Fruit fly (Drosophila melanogaster) whole organism, embryonic: ENCODE results near the gene mRpS25.

ENCODE experiments used
- C15 ChIP-seq: fragments of 200-800 bp; sonication (Bioruptor generic); IDR thresholded peaks from 3 replicates; pipeline ENCODE4 v1.3.6; 2022; ENCODE audit warnings: missing biosample characterization, missing genetic modification characterization
- CG10209 ChIP-seq: fragments of 200-800 bp; sonication (Bioruptor generic); optimal IDR thresholded peaks from 3 replicates; lab custom pipeline; 2017; ENCODE audit warnings: missing biosample characterization, mild to moderate bottlenecking, missing genetic modification characterization, missing genetic modification reagents
- CG10959 ChIP-seq: fragments of 200-800 bp; sonication (Bioruptor generic); IDR thresholded peaks from 2 replicates; pipeline ENCODE4 v1.3.6; 2022; ENCODE audit warnings: missing biosample characterization, missing genetic modification characterization
- CG10979 ChIP-seq: fragments of 200-800 bp; sonication (Bioruptor generic); optimal IDR thresholded peaks from 2 replicates; lab custom pipeline; 2018; ENCODE audit warnings: missing biosample characterization, mild to moderate bottlenecking, missing genetic modification characterization, moderate library complexity
- CG11247 ChIP-seq: fragments of 200-800 bp; sonication (Bioruptor generic); IDR thresholded peaks from 2 replicates; pipeline ENCODE4 v1.3.6; 2022; ENCODE audit warnings: missing biosample characterization, missing genetic modification characterization
- CG13296 ChIP-seq: fragments of 200-800 bp; sonication (Bioruptor generic); optimal IDR thresholded peaks from 3 replicates; lab custom pipeline; 2018; ENCODE audit warnings: missing biosample characterization, mild to moderate bottlenecking, missing genetic modification characterization
- CG14050 ChIP-seq: fragments of 200-800 bp; sonication (Bioruptor generic); IDR thresholded peaks from 3 replicates; pipeline ENCODE4 v1.3.6; 2022; ENCODE audit warnings: missing biosample characterization, missing genetic modification characterization
- CG14860 ChIP-seq: fragments of 200-800 bp; sonication (Bioruptor generic); IDR thresholded peaks from 3 replicates; pipeline ENCODE4 v1.3.6; 2022; ENCODE audit warnings: missing biosample characterization, missing genetic modification characterization; ENCODE audit not compliant: partially characterized antibody
- CG17186 ChIP-seq: fragments of 200-800 bp; sonication (Bioruptor generic); optimal IDR thresholded peaks from 3 replicates; lab custom pipeline; 2017; ENCODE audit warnings: missing biosample characterization, missing genetic modification reagents, missing genetic modification characterization
- CG17802 ChIP-seq: fragments of 200-800 bp; sonication (Bioruptor generic); optimal IDR thresholded peaks from 2 replicates; lab custom pipeline; 2018; ENCODE audit warnings: missing biosample characterization, mild to moderate bottlenecking, missing genetic modification characterization, moderate library complexity
- CG3163 ChIP-seq: fragments of 200-800 bp; sonication (Bioruptor generic); optimal IDR thresholded peaks from 3 replicates; lab custom pipeline; 2016; ENCODE audit warnings: missing biosample characterization, missing genetic modification characterization
- CG32532 ChIP-seq: fragments of 200-800 bp; sonication (Bioruptor generic); IDR thresholded peaks from 2 replicates; pipeline ENCODE4 v1.3.6; 2022; ENCODE audit warnings: missing biosample characterization, missing genetic modification characterization
- CG43689 ChIP-seq: fragments of 200-800 bp; sonication (Bioruptor generic); IDR thresholded peaks from 2 replicates; pipeline ENCODE4 v1.3.6; 2022; ENCODE audit warnings: missing biosample characterization, missing genetic modification characterization
- CG5180 ChIP-seq: fragments of 200-800 bp; sonication (Bioruptor generic); optimal IDR thresholded peaks from 3 replicates; lab custom pipeline; 2017; ENCODE audit warnings: missing biosample characterization, missing genetic modification characterization, mild to moderate bottlenecking, moderate library complexity, missing genetic modification reagents
- CG6254 ChIP-seq: fragments of 200-800 bp; sonication (Bioruptor generic); optimal IDR thresholded peaks from 3 replicates; lab custom pipeline; 2017; ENCODE audit warnings: mild to moderate bottlenecking, missing biosample characterization, missing genetic modification reagents, missing genetic modification characterization
- CG6765 ChIP-seq: fragments of 200-800 bp; sonication (Bioruptor generic); optimal IDR thresholded peaks from 3 replicates; lab custom pipeline; 2017; ENCODE audit warnings: missing biosample characterization, mild to moderate bottlenecking, missing genetic modification characterization
- CG7357 ChIP-seq: fragments of 200-800 bp; sonication (Bioruptor generic); IDR thresholded peaks from 3 replicates; pipeline ENCODE4 v1.3.6; 2022; ENCODE audit warnings: missing biosample characterization, missing genetic modification characterization
- CG7786 ChIP-seq: fragments of 200-800 bp; sonication (Bioruptor generic); optimal IDR thresholded peaks from 2 replicates; lab custom pipeline; 2016; ENCODE audit warnings: missing biosample characterization, missing genetic modification characterization
- CG9215 ChIP-seq: fragments of 200-800 bp; sonication (Bioruptor generic); IDR thresholded peaks from 2 replicates; pipeline ENCODE4 v1.3.6; 2022; ENCODE audit warnings: missing biosample characterization, missing genetic modification characterization
- Dref ChIP-seq: fragments of 200-800 bp; sonication (Bioruptor generic); IDR thresholded peaks from 2 replicates; pipeline ENCODE4 v1.3.6; 2022; ENCODE audit warnings: missing biosample characterization, missing genetic modification characterization
- HmgD ChIP-seq: fragments of 200-800 bp; sonication (Bioruptor generic); optimal IDR thresholded peaks from 3 replicates; lab custom pipeline; 2016; ENCODE audit warnings: missing biosample characterization, missing genetic modification characterization
- Hmx ChIP-seq: fragments of 200-800 bp; sonication (Bioruptor generic); optimal IDR thresholded peaks from 2 replicates; lab custom pipeline; 2016; ENCODE audit warnings: missing biosample characterization, missing genetic modification characterization
- Med ChIP-seq: fragments of 200-800 bp; sonication (Bioruptor generic); peaks from one replicate; lab custom pipeline; 2016; ENCODE audit warnings: missing biosample characterization, missing genetic modification characterization, mild to moderate bottlenecking, inconsistent platforms, moderate library complexity
- NK7.1 ChIP-seq: fragments of 200-800 bp; sonication (Bioruptor generic); optimal IDR thresholded peaks from 3 replicates; lab custom pipeline; 2016; ENCODE audit warnings: missing biosample characterization, missing genetic modification characterization
- PHDP ChIP-seq: fragments of 200-800 bp; sonication (Bioruptor generic); optimal IDR thresholded peaks from 3 replicates; lab custom pipeline; 2018; ENCODE audit warnings: missing biosample characterization, mild to moderate bottlenecking, missing genetic modification characterization, moderate library complexity
- Stat92E ChIP-seq, 3 experiments: fragments of >200 bp in 2 of 3; fragments of 200-800 bp in 1 of 3; sonication (Bioruptor generic) in 1 of 3; optimal IDR thresholded peaks; 2 replicates each; lab custom pipeline; 2017 to 2019; ENCODE audit warnings: missing biosample characterization in 3 of 3, missing genetic modification characterization in 3 of 3, mild to moderate bottlenecking in 1 of 3, moderate library complexity in 1 of 3
- Trl ChIP-seq, 3 experiments: fragments of >200 bp in 2 of 3; fragments of 200-800 bp in 1 of 3; sonication (Bioruptor generic) in 1 of 3; optimal IDR thresholded peaks; 2 replicates in 1 of 3; 3 replicates in 2 of 3; lab custom pipeline; 2016 to 2017; ENCODE audit warnings: missing biosample characterization in 1 of 3, missing genetic modification characterization in 1 of 3
- YL-1 ChIP-seq: fragments of 200-800 bp; sonication (Bioruptor generic); optimal IDR thresholded peaks from 3 replicates; lab custom pipeline; 2017; ENCODE audit warnings: missing biosample characterization, mild to moderate bottlenecking, missing genetic modification characterization
- al ChIP-seq: fragments of 200-800 bp; sonication (Bioruptor generic); IDR thresholded peaks from 2 replicates; pipeline ENCODE4 v1.3.6; 2022; ENCODE audit warnings: missing biosample characterization, missing genetic modification characterization
- caup ChIP-seq: fragments of 200-800 bp; sonication (Bioruptor generic); optimal IDR thresholded peaks from 3 replicates; lab custom pipeline; 2017; ENCODE audit warnings: missing biosample characterization, mild to moderate bottlenecking, missing genetic modification characterization, moderate library complexity; ENCODE audit not compliant: severe bottlenecking
- chif ChIP-seq, 2 experiments: fragments of 200-800 bp; sonication (Bioruptor generic); optimal IDR thresholded peaks; 3 replicates each; lab custom pipeline; 2016; ENCODE audit warnings: missing biosample characterization in 2 of 2, missing genetic modification characterization in 2 of 2
- dmrt11E ChIP-seq: fragments of 200-800 bp; sonication (Bioruptor generic); optimal IDR thresholded peaks from 3 replicates; lab custom pipeline; 2018; ENCODE audit warnings: missing biosample characterization, mild to moderate bottlenecking, missing genetic modification characterization, moderate library complexity
- dysf ChIP-seq: fragments of 200-800 bp; sonication (Bioruptor generic); IDR thresholded peaks from 3 replicates; pipeline ENCODE4 v1.3.6; 2022; ENCODE audit warnings: missing biosample characterization, missing genetic modification characterization
- fd64A ChIP-seq: fragments of 200-800 bp; sonication (Bioruptor generic); optimal IDR thresholded peaks from 3 replicates; lab custom pipeline; 2018; ENCODE audit warnings: missing biosample characterization, mild to moderate bottlenecking, missing genetic modification characterization
- ftz-f1 ChIP-seq: fragments of 200-800 bp; sonication (Bioruptor generic); optimal IDR thresholded peaks from 2 replicates; lab custom pipeline; 2016; ENCODE audit warnings: missing biosample characterization, missing genetic modification characterization
- fu2 ChIP-seq: fragments of 200-800 bp; sonication (Bioruptor generic); optimal IDR thresholded peaks from 2 replicates; lab custom pipeline; 2016; ENCODE audit warnings: missing biosample characterization, missing genetic modification characterization
- hbn ChIP-seq: fragments of 200-800 bp; sonication (Bioruptor generic); IDR thresholded peaks from 2 replicates; pipeline ENCODE4 v1.3.6; 2022; ENCODE audit warnings: missing biosample characterization, missing genetic modification characterization; ENCODE audit not compliant: partially characterized antibody
- hkb ChIP-seq, 2 experiments: fragments of 200-800 bp in 1 of 2; fragments of >200 bp in 1 of 2; sonication (Bioruptor generic) in 1 of 2; IDR thresholded peaks in 1 of 2; optimal IDR thresholded peaks in 1 of 2; 2 replicates each; pipeline versions ENCODE4 v1.3.6 to Lab custom; 2017 to 2022; ENCODE audit warnings: missing biosample characterization in 1 of 2, missing genetic modification characterization in 1 of 2
- luna ChIP-seq: fragments of 200-800 bp; sonication (Bioruptor generic); optimal IDR thresholded peaks from 2 replicates; lab custom pipeline; 2016; ENCODE audit warnings: missing biosample characterization, missing genetic modification characterization
- maf-S ChIP-seq: fragments of 200-800 bp; sonication (Bioruptor generic); optimal IDR thresholded peaks from 2 replicates; lab custom pipeline; 2016; ENCODE audit warnings: missing biosample characterization, missing genetic modification characterization
- prd ChIP-seq, 3 experiments: fragments of >200 bp in 2 of 3; fragments of 200-800 bp in 1 of 3; sonication (Bioruptor generic) in 1 of 3; optimal IDR thresholded peaks in 2 of 3; IDR thresholded peaks in 1 of 3; 2 replicates in 2 of 3; 3 replicates in 1 of 3; pipeline versions ENCODE4 v1.3.6 to Lab custom; 2017 to 2022; ENCODE audit warnings: missing biosample characterization in 1 of 3, missing genetic modification characterization in 1 of 3
- sens ChIP-seq: fragments of 200-800 bp; sonication (Bioruptor generic); peaks from one replicate; lab custom pipeline; 2016; ENCODE audit warnings: missing biosample characterization, missing genetic modification characterization
- sens-2 ChIP-seq: fragments of 200-800 bp; sonication (Bioruptor generic); IDR thresholded peaks from 2 replicates; pipeline ENCODE4 v1.3.6; 2022; ENCODE audit warnings: missing biosample characterization, missing genetic modification characterization
- slp2 ChIP-seq: fragments of 200-800 bp; sonication (Bioruptor generic); optimal IDR thresholded peaks from 2 replicates; lab custom pipeline; 2016; ENCODE audit warnings: missing biosample characterization, missing genetic modification characterization
- sug ChIP-seq: fragments of 200-800 bp; optimal IDR thresholded peaks from 2 replicates; lab custom pipeline; 2019; ENCODE audit warnings: missing biosample characterization, mild to moderate bottlenecking, missing genetic modification characterization, moderate library complexity
- vvl ChIP-seq: fragments of 200-800 bp; sonication (Bioruptor generic); IDR thresholded peaks from 2 replicates; pipeline ENCODE4 v1.3.6; 2022; ENCODE audit warnings: missing biosample characterization, missing genetic modification characterization
- z ChIP-seq: fragments of 200-800 bp; sonication (Bioruptor generic); IDR thresholded peaks from 3 replicates; pipeline ENCODE4 v1.3.6; 2022; ENCODE audit warnings: missing biosample characterization, missing genetic modification characterization

The mRpS25 gene

dm6 chrX:14627080-14627796 is 44.5 kb upstream of the mRpS25 start:
- TF ChIP-seq PHDP: peak; percentile 74
- peak; percentile 88 for TF ChIP-seq vvl
- TF ChIP-seq CG7357: peak; percentile 62; the same call in 1 of the 3 replicates
- TF ChIP-seq dmrt11E: peak; percentile 95
- TF ChIP-seq CG10209 (GFP tag; lab: Kevin White, UChicago): peak; percentile 82
- TF ChIP-seq Stat92E (GFP tag; optimal IDR thresholded peaks at IDR 0.05; lab: Kevin White, UChicago): peak in 1 of 3 experiments; percentile 83
- TF ChIP-seq CG14860 (GFP tag; lab: Robert Waterston, UW): no peak
- peak; percentile 95 for TF ChIP-seq CG10979 (tag; lab: Kevin White, UChicago)
- TF ChIP-seq luna: no peak
- TF ChIP-seq CG14050: peak; percentile 60
- TF ChIP-seq CG17186 (GFP tag; lab: Kevin White, UChicago): peak; percentile 9
- TF ChIP-seq Dref (GFP tag; lab: Robert Waterston, UW): no peak
- TF ChIP-seq CG6254 (GFP tag; lab: Kevin White, UChicago): peak; percentile 77
- TF ChIP-seq CG6765 (GFP tag; lab: Kevin White, UChicago): no peak
- TF ChIP-seq CG5180: peak; percentile 67
- no peak for TF ChIP-seq hkb (optimal IDR thresholded peaks at IDR 0.05; lab: Kevin White, UChicago)
- TF ChIP-seq hkb (GFP tag; IDR thresholded peaks at IDR 0.05; lab: Robert Waterston, UW): peak; percentile 81
- TF ChIP-seq CG7786 (GFP tag; lab: Kevin White, UChicago): peak; percentile 44
- peak; percentile 15 for TF ChIP-seq sug (tag; lab: Kevin White, UChicago)
- TF ChIP-seq NK7.1 (GFP tag; lab: Kevin White, UChicago): no peak
- TF ChIP-seq HmgD: no peak
- TF ChIP-seq maf-S (GFP tag; lab: Kevin White, UChicago): peak; percentile 11
- no peak for TF ChIP-seq prd (optimal IDR thresholded peaks at IDR 0.05; lab: Kevin White, UChicago)
- TF ChIP-seq prd (GFP tag; IDR thresholded peaks at IDR 0.05; lab: Robert Waterston, UW): peak; percentile 90
- peak; percentile 2 for TF ChIP-seq fu2 (GFP tag; lab: Kevin White, UChicago)
- peak; percentile 36 for TF ChIP-seq caup (GFP tag; lab: Kevin White, UChicago)
- peak; percentile 61 for TF ChIP-seq slp2 (GFP tag; lab: Kevin White, UChicago)
- TF ChIP-seq CG43689 (GFP tag; lab: Robert Waterston, UW): no peak
- TF ChIP-seq CG9215 (GFP tag; lab: Robert Waterston, UW): peak; percentile 61
- peak; percentile 89 for TF ChIP-seq Med
- no peak for TF ChIP-seq Hmx
- peak; percentile 97 for TF ChIP-seq sens
- TF ChIP-seq sens-2 (GFP tag; lab: Robert Waterston, UW): peak; percentile 62; the same call in 1 of the 2 replicates
- 0 out of 3 replicates have a peak, but pooled peaks have one; percentile 23 for TF ChIP-seq C15 (GFP tag; lab: Robert Waterston, UW)
- peak; percentile 37 for TF ChIP-seq fd64A (GFP tag; lab: Kevin White, UChicago)
- TF ChIP-seq CG10959 (GFP tag; lab: Robert Waterston, UW): peak; percentile 84
- TF ChIP-seq hbn (GFP tag; lab: Robert Waterston, UW): no peak
- peak; percentile 49 to 88 for TF ChIP-seq chif (GFP tag; optimal IDR thresholded peaks at IDR 0.05; lab: Kevin White, UChicago)
- no peak for TF ChIP-seq al (GFP tag; lab: Robert Waterston, UW)
- peak; percentile 25; the same call in 1 of the 2 replicates for TF ChIP-seq CG32532 (GFP tag; lab: Robert Waterston, UW)
- TF ChIP-seq YL-1 (GFP tag; lab: Kevin White, UChicago): peak; percentile 18
- peak; percentile 22 for TF ChIP-seq CG3163 (GFP tag; lab: Kevin White, UChicago)
- no peak for TF ChIP-seq z (GFP tag; lab: Robert Waterston, UW)
- no peak for TF ChIP-seq ftz-f1 (GFP tag; lab: Kevin White, UChicago)
- peak; percentile 39 for TF ChIP-seq CG17802 (tag; lab: Kevin White, UChicago)
- peak; percentile 37 for TF ChIP-seq CG13296
- TF ChIP-seq CG11247: peak; percentile 23; the same call in 1 of the 2 replicates
- TF ChIP-seq dysf (GFP tag; lab: Robert Waterston, UW): peak; percentile 77
- TF ChIP-seq Trl (optimal IDR thresholded peaks at IDR 0.05; lab: Kevin White, UChicago): no peak
- TF ChIP-seq Trl (GFP tag; optimal IDR thresholded peaks at IDR 0.05; lab: Kevin White, UChicago): peak; percentile 47
